Fruit fly (Drosophila melanogaster) whole organism, wandering third instar larva: ENCODE measurements around the gene cue.
A peak's percentile ranks its signal among the peaks of the same experiment; 100 is the strongest.

Experiments
- Abd-B ChIP-seq: fragments of >200 bp; optimal IDR thresholded peaks from 2 replicates; lab custom pipeline; 2017; ENCODE audit warnings: missing biosample characterization, missing genetic modification characterization
- CG32264 ChIP-seq: fragments of 200-800 bp; sonication (Bioruptor generic); optimal IDR thresholded peaks from 2 replicates; lab custom pipeline; 2016; ENCODE audit warnings: missing biosample characterization, missing genetic modification characterization
- CG9705 ChIP-seq: fragments of 200-800 bp; sonication (Bioruptor generic); optimal IDR thresholded peaks from 2 replicates; lab custom pipeline; 2018; ENCODE audit warnings: missing biosample characterization, mild to moderate bottlenecking, missing genetic modification characterization
- CrebA ChIP-seq: fragments of 200-800 bp; sonication (Bioruptor generic); optimal IDR thresholded peaks from 2 replicates; lab custom pipeline; 2016; ENCODE audit warnings: missing biosample characterization, mild to moderate bottlenecking, missing genetic modification characterization, borderline replicate concordance
- Dfd ChIP-seq: fragments of >200 bp; optimal IDR thresholded peaks from 2 replicates; lab custom pipeline; 2017; ENCODE audit warnings: missing biosample characterization, missing genetic modification characterization
- Dif ChIP-seq: fragments of 200-275, 200-300 bp; sonication (Bioruptor generic); optimal IDR thresholded peaks from 2 replicates; lab custom pipeline; 2018; ENCODE audit warnings: missing biosample characterization, missing genetic modification characterization; ENCODE audit not compliant: partially characterized antibody
- GATAd ChIP-seq: sonication (Bioruptor generic); optimal IDR thresholded peaks from 2 replicates; lab custom pipeline; 2016; ENCODE audit warnings: missing biosample characterization, missing genetic modification characterization
- HLH106 ChIP-seq: fragments of 200-800 bp; optimal IDR thresholded peaks from 3 replicates; lab custom pipeline; 2019; ENCODE audit warnings: missing biosample characterization, mild to moderate bottlenecking, missing genetic modification characterization, moderate library complexity
- Hnf4 ChIP-seq: fragments of 200-800 bp; sonication (Bioruptor generic); optimal IDR thresholded peaks from 2 replicates; lab custom pipeline; 2016; ENCODE audit warnings: missing biosample characterization, mild to moderate bottlenecking, missing genetic modification characterization
- Hr78 ChIP-seq: fragments of >200 bp; optimal IDR thresholded peaks from 2 replicates; lab custom pipeline; 2017; ENCODE audit warnings: missing biosample characterization, missing genetic modification characterization
- Hr83 ChIP-seq: fragments of 200-300 bp; sonication (Bioruptor generic); optimal IDR thresholded peaks from 2 replicates; lab custom pipeline; 2016; ENCODE audit warnings: missing biosample characterization, mild to moderate bottlenecking, missing genetic modification characterization, moderate library complexity; ENCODE audit not compliant: poor library complexity, severe bottlenecking
- Jra ChIP-seq: sonication (Bioruptor generic); optimal IDR thresholded peaks from 2 replicates; lab custom pipeline; 2016; ENCODE audit warnings: missing biosample characterization, missing genetic modification characterization
- Mio ChIP-seq: sonication (Bioruptor generic); optimal IDR thresholded peaks from 2 replicates; lab custom pipeline; 2016; ENCODE audit warnings: missing biosample characterization, missing genetic modification characterization
- Myc ChIP-seq: fragments of >200 bp; optimal IDR thresholded peaks from 2 replicates; lab custom pipeline; 2017
- N ChIP-seq: fragments of >200 bp; optimal IDR thresholded peaks from 2 replicates; lab custom pipeline; 2018; ENCODE audit warnings: missing biosample characterization, missing external identifiers, missing genetic modification characterization
- Rel ChIP-seq, 2 experiments: fragments of 200-800 bp; sonication (Bioruptor generic) in 1 of 2; optimal IDR thresholded peaks; 2 replicates in 1 of 2; 3 replicates in 1 of 2; lab custom pipeline; 2016 to 2019; ENCODE audit warnings: mild to moderate bottlenecking in 2 of 2, missing biosample characterization in 2 of 2, missing genetic modification characterization in 2 of 2, moderate library complexity in 1 of 2
- Sp1 ChIP-seq: fragments of 200-800 bp; sonication (Bioruptor generic); optimal IDR thresholded peaks from 3 replicates; lab custom pipeline; 2019; ENCODE audit warnings: missing biosample characterization, mild to moderate bottlenecking, missing genetic modification characterization, moderate library complexity
- Vsx2 ChIP-seq: fragments of 200-300, 225-300 bp; sonication (Bioruptor generic); optimal IDR thresholded peaks from 2 replicates; lab custom pipeline; 2018; ENCODE audit warnings: missing biosample characterization, missing genetic modification characterization; ENCODE audit not compliant: partially characterized antibody
- br ChIP-seq: fragments of 200-800 bp; sonication (Bioruptor generic); optimal IDR thresholded peaks from 2 replicates; lab custom pipeline; 2016; ENCODE audit warnings: missing biosample characterization, missing genetic modification characterization
- brk ChIP-seq: fragments of 200-800 bp; sonication (Bioruptor generic); optimal IDR thresholded peaks from 2 replicates; lab custom pipeline; 2016; ENCODE audit warnings: missing biosample characterization, mild to moderate bottlenecking, missing genetic modification characterization
- dl ChIP-seq, 2 experiments: fragments of 175-275, 200-275 bp in 1 of 2; fragments of 200-275 bp in 1 of 2; sonication (Bioruptor generic); optimal IDR thresholded peaks; lab custom pipeline; 2018; ENCODE audit warnings: mild to moderate bottlenecking in 2 of 2, missing biosample characterization in 2 of 2, missing genetic modification characterization in 2 of 2, moderate library complexity in 2 of 2; ENCODE audit not compliant: partially characterized antibody in 2 of 2, insufficient read depth in 1 of 2
- dmrt93B ChIP-seq: fragments of 200-800 bp; sonication (Bioruptor generic); optimal IDR thresholded peaks from 2 replicates; lab custom pipeline; 2018; ENCODE audit warnings: missing biosample characterization, mild to moderate bottlenecking, missing genetic modification characterization
- ey ChIP-seq: fragments of 200-800 bp; sonication (Bioruptor generic); optimal IDR thresholded peaks from 2 replicates; lab custom pipeline; 2016; ENCODE audit warnings: missing biosample characterization, missing genetic modification characterization
- foxo ChIP-seq, 2 experiments: fragments of 200-800 bp; sonication (Bioruptor generic); optimal IDR thresholded peaks; 2 replicates in 1 of 2; 3 replicates in 1 of 2; lab custom pipeline; 2016 to 2017; ENCODE audit warnings: missing biosample characterization in 2 of 2, missing genetic modification characterization in 2 of 2
- fru ChIP-seq: fragments of 200-800 bp; sonication (Bioruptor generic); optimal IDR thresholded peaks from 3 replicates; lab custom pipeline; 2016; ENCODE audit warnings: missing biosample characterization, mild to moderate bottlenecking, missing genetic modification characterization
- h ChIP-seq: fragments of 200-800 bp; sonication (Bioruptor generic); optimal IDR thresholded peaks from 3 replicates; lab custom pipeline; 2016; ENCODE audit warnings: missing biosample characterization, mild to moderate bottlenecking, missing genetic modification characterization
- jim ChIP-seq: fragments of 175-275, 200-325 bp; sonication (Bioruptor generic); optimal IDR thresholded peaks from 2 replicates; lab custom pipeline; 2016; ENCODE audit warnings: missing biosample characterization, mild to moderate bottlenecking, missing genetic modification characterization
- lola ChIP-seq: fragments of >200 bp; optimal IDR thresholded peaks from 2 replicates; lab custom pipeline; 2017; ENCODE audit warnings: missing biosample characterization, missing genetic modification characterization
- pan ChIP-seq: fragments of >200 bp; optimal IDR thresholded peaks from 2 replicates; lab custom pipeline; 2017
- psq ChIP-seq: fragments of 200-800 bp; sonication (Bioruptor generic); optimal IDR thresholded peaks from 3 replicates; lab custom pipeline; 2017; ENCODE audit warnings: missing biosample characterization, mild to moderate bottlenecking, missing genetic modification characterization, moderate library complexity
- rgr ChIP-seq: fragments of 200-800 bp; sonication (Bioruptor generic); optimal IDR thresholded peaks from 3 replicates; lab custom pipeline; 2016; ENCODE audit warnings: missing biosample characterization, mild to moderate bottlenecking, missing genetic modification characterization
- sage ChIP-seq: fragments of 200-800 bp; sonication (Bioruptor generic); optimal IDR thresholded peaks from 2 replicates; lab custom pipeline; 2016; ENCODE audit warnings: missing biosample characterization, mild to moderate bottlenecking, missing genetic modification characterization
- sv ChIP-seq: fragments of 200-800 bp; sonication (Bioruptor generic); optimal IDR thresholded peaks from 3 replicates; lab custom pipeline; 2016; ENCODE audit warnings: missing biosample characterization, missing genetic modification characterization
- tai ChIP-seq: sonication (Bioruptor generic); optimal IDR thresholded peaks from 2 replicates; lab custom pipeline; 2016; ENCODE audit warnings: missing biosample characterization, missing genetic modification characterization
- usp ChIP-seq: fragments of >200 bp; optimal IDR thresholded peaks from 2 replicates; lab custom pipeline; 2017; ENCODE audit warnings: missing biosample characterization, missing genetic modification characterization
- woc ChIP-seq: sonication (Bioruptor generic); optimal IDR thresholded peaks from 2 replicates; lab custom pipeline; 2016; ENCODE audit warnings: missing biosample characterization, mild to moderate bottlenecking, missing genetic modification characterization

cue gene

DNA sequence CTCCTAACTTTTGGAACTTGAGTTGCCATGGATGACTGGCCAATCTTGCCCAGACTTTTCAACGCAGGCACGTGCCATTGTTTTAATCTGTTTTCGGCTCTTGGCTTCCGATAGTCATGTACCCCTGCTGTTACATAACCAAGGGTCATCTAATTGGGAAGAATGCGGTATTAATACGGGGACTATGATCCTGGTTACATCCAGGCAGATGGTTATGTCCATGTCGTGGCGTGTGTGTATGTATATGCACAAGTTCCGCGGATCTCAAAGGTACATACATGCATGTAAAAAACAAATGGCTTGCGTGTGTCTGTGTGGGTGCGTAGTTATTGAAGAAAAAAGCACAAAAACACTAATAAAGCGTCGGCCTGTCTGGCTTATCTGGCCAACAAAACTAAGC lies 21.3 kb downstream of the cue start:
- no peak for TF ChIP-seq sv (GFP tag; lab: Kevin White, UChicago)
- no peak for TF ChIP-seq br (GFP tag; lab: Kevin White, UChicago)
- TF ChIP-seq CG9705 (GFP tag; lab: Kevin White, UChicago): no peak
- TF ChIP-seq rgr (GFP tag; lab: Kevin White, UChicago): no peak
- TF ChIP-seq CrebA: no peak
- TF ChIP-seq dl (GFP tag; optimal IDR thresholded peaks at IDR 0.05; lab: Kevin White, UChicago; ENCODE audit: insufficient read depth in 1 of 2, partially characterized antibody in 2 of 2): no peak
- TF ChIP-seq Sp1 (GFP tag; lab: Kevin White, UChicago): no peak

- no peak for TF ChIP-seq Hr78 (GFP tag; lab: Kevin White, UChicago)
- TF ChIP-seq Myc (lab: Kevin White, UChicago): no peak
- no peak for TF ChIP-seq psq (GFP tag; lab: Kevin White, UChicago)
- TF ChIP-seq, all 38 proteins: peak for 0
These were observed 27.5 kb downstream of the cue start, which contains the start of gene stet for dm6 chr3L:1489523-1489922. stet (minus strand) TSS chr3L:1489547.

DNA sequence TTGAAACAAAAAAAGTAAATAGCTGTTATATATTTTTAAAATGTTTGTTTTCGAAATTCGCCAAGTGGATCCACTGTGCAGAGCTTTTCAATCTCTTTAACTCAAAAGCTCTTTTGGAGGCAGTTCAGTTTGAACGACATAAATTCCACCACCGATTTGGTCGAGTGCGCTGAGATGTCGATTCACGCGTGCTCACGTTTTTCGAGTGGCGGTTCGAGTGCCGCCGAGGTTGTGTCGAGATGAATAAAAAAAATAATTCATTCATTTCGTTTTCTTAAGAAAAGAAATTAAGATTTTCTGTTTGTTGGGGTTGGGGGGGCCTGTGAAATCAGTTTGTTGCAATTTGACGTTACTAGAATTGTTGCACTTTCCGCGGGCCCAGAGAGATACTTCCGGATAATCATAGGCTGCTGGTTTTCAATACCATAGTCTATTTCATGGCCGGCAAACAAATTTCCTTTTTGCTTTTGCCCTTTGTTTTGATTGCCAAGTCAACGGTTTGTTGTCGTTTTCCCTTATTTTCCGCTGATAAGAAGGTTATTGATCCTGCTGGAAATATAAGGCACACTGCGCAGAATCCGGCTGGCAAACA lies 28.4 kb downstream of the cue start:
- no peak for TF ChIP-seq h
- TF ChIP-seq psq (GFP tag; lab: Kevin White, UChicago): peak; percentile 0
- peak; percentile 17 for TF ChIP-seq br (GFP tag; lab: Kevin White, UChicago)
- peak in 1 of 2 experiments; percentile 0 for TF ChIP-seq foxo (GFP tag; optimal IDR thresholded peaks at IDR 0.05; lab: Kevin White, UChicago)

dm6 chr3L:1484747-1485146 lies 32.3 kb downstream of the cue start:
- TF ChIP-seq woc (GFP tag; lab: Kevin White, UChicago) (peak; percentile 16), usp (GFP tag; lab: Kevin White, UChicago) (no peak), Hnf4 (GFP tag; lab: Kevin White, UChicago) (no peak), sv (GFP tag; lab: Kevin White, UChicago) (no peak), dl (GFP tag; optimal IDR thresholded peaks at IDR 0.05; lab: Kevin White, UChicago; ENCODE audit: insufficient read depth in 1 of 2, partially characterized antibody in 2 of 2) (no peak), h (peak; percentile 20), HLH106 (tag; lab: Kevin White, UChicago) (peak; percentile 7), Sp1 (GFP tag; lab: Kevin White, UChicago) (no peak), Dif (no peak), foxo (GFP tag; optimal IDR thresholded peaks at IDR 0.05; lab: Kevin White, UChicago) (peak in 1 of 2 experiments; percentile 3), Vsx2 (no peak), CrebA (no peak)

DNA sequence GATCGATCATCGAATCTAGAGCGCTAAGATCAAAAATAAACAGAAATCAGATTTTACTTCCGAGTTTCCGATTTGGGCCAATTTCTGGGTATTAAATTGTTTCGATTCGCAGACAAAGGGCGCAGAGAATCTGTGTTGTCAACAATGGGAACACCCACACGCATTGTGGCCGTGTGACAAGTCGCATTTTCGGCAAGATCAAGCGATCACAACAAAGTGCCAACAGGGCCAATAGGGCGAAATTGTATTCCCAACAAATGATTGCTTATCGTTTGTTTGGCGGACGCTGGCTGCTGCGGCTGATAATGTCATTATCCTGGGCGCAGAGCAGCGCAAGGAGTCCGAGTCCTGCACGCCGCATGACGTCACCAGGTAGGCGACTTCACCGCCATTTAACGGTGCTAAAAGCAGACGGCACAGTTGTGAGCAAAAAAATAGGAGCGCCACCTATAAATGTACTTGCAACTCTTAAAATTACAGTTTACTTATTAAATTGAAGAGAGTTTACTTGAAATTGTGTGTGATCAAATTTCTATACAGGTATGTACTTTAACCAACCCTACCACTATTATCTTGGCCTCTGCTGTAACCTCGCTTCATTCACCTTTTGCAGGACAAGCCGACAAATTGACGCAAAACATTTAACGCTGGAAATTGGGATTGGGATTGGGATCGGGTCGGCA lies 37.9 kb downstream of the cue start:
- TF ChIP-seq Hr78 (GFP tag; lab: Kevin White, UChicago) (no peak), tai (GFP tag; lab: Kevin White, UChicago) (no peak), GATAd (GFP tag; lab: Kevin White, UChicago) (no peak), Vsx2 (no peak), Abd-B (GFP tag; lab: Kevin White, UChicago) (no peak), jim (GFP tag; lab: Kevin White, UChicago) (no peak), psq (GFP tag; lab: Kevin White, UChicago) (peak; percentile 23), lola (GFP tag; lab: Kevin White, UChicago) (no peak), sv (GFP tag; lab: Kevin White, UChicago) (peak; percentile 18), rgr (GFP tag; lab: Kevin White, UChicago) (peak; percentile 40), foxo (GFP tag; optimal IDR thresholded peaks at IDR 0.05; lab: Kevin White, UChicago) (peak in 1 of 2 experiments; percentile 59), CG9705 (GFP tag; lab: Kevin White, UChicago) (no peak), HLH106 (tag; lab: Kevin White, UChicago) (peak; percentile 54), dmrt93B (peak; percentile 13), fru (GFP tag; lab: Kevin White, UChicago) (peak; percentile 50), Sp1 (GFP tag; lab: Kevin White, UChicago) (peak; percentile 38), Hr83 (GFP tag; lab: Kevin White, UChicago) (no peak), Dfd (GFP tag; lab: Kevin White, UChicago) (no peak), h (peak; percentile 46), brk (GFP tag; lab: Kevin White, UChicago) (no peak), Jra (GFP tag; lab: Kevin White, UChicago) (no peak), pan (no peak), dl (GFP tag; optimal IDR thresholded peaks at IDR 0.05; lab: Kevin White, UChicago; ENCODE audit: insufficient read depth in 1 of 2, partially characterized antibody in 2 of 2) (no peak), Dif (no peak), br (GFP tag; lab: Kevin White, UChicago) (peak; percentile 43), woc (GFP tag; lab: Kevin White, UChicago) (no peak), ey (GFP tag; lab: Kevin White, UChicago) (peak; percentile 51), usp (GFP tag; lab: Kevin White, UChicago) (no peak), Myc (lab: Kevin White, UChicago) (no peak), CG32264 (GFP tag; lab: Kevin White, UChicago) (no peak), sage (GFP tag; lab: Kevin White, UChicago) (no peak), Rel (GFP tag; optimal IDR thresholded peaks at IDR 0.05; lab: Kevin White, UChicago) (no peak), Rel (tag; optimal IDR thresholded peaks at IDR 0.05; lab: Kevin White, UChicago) (no peak), CrebA (no peak), N (GFP tag; lab: Kevin White, UChicago) (no peak), Mio (no peak)
